Fruit fly (Drosophila melanogaster) whole organism: ENCODE data around the gene CG17721.

ENCODE experiments used
- CG8478 ChIP-seq: fragments of >200 bp; optimal IDR thresholded peaks from 2 replicates; lab custom pipeline; 2018; ENCODE audit warnings: inconsistent platforms
- EcR ChIP-seq, 2 experiments: fragments of >200 bp; optimal IDR thresholded peaks; 2 replicates each; lab custom pipeline; 2017; ENCODE audit warnings: missing biosample characterization in 2 of 2, missing genetic modification characterization in 2 of 2, missing genetic modification reagents in 2 of 2
- pan ChIP-seq: fragments of >200 bp; optimal IDR thresholded peaks from 2 replicates; lab custom pipeline; 2017
- psq ChIP-seq: fragments of >200 bp; optimal IDR thresholded peaks from 2 replicates; lab custom pipeline; 2017
- usp ChIP-seq: fragments of >200 bp; optimal IDR thresholded peaks from 2 replicates; lab custom pipeline; 2017; ENCODE audit warnings: missing biosample characterization, missing genetic modification characterization, mixed read lengths

- TF ChIP-seq pan (lab: Kevin White, UChicago) = no peak
- TF ChIP-seq CG8478 (lab: Kevin White, UChicago) = no peak
- TF ChIP-seq EcR (GFP tag; optimal IDR thresholded peaks at IDR 0.05; lab: Kevin White, UChicago) = peak in 1 of 2 experiments; percentile 1
- TF ChIP-seq psq (lab: Kevin White, UChicago) = no peak
- no peak for TF ChIP-seq usp
Measured at dm6 chr3R:11198062-11198472, 36.9 kb upstream of the CG17721 start.
